Fruit fly (Drosophila melanogaster) whole organism, embryonic: ENCODE data around the gene CG15764.
A peak's percentile ranks its signal among the peaks of the same experiment; 100 is the strongest.

Experiments
- CG10321 ChIP-seq: fragments of 200-800 bp; sonication (Bioruptor generic); IDR thresholded peaks from 2 replicates; pipeline ENCODE4 v1.3.6; 2022; ENCODE audit warnings: missing biosample characterization, missing genetic modification characterization
- CG10366 ChIP-seq: fragments of 200-800 bp; sonication (Bioruptor generic); IDR thresholded peaks from 2 replicates; pipeline ENCODE4 v1.3.6; 2022; ENCODE audit warnings: missing biosample characterization, missing genetic modification characterization
- CG10462 ChIP-seq: fragments of 200-800 bp; sonication (Bioruptor generic); optimal IDR thresholded peaks from 2 replicates; lab custom pipeline; 2016; ENCODE audit warnings: missing biosample characterization, missing genetic modification characterization
- CG11456 ChIP-seq: fragments of 200-800 bp; sonication (Bioruptor generic); IDR thresholded peaks from 3 replicates; pipeline ENCODE4 v1.3.6; 2022; ENCODE audit warnings: missing biosample characterization, missing genetic modification characterization
- CG11695 ChIP-seq: fragments of 200-800 bp; sonication (Bioruptor generic); IDR thresholded peaks from 3 replicates; pipeline ENCODE4 v1.3.6; 2022; ENCODE audit warnings: missing biosample characterization, missing genetic modification characterization
- CG12155 ChIP-seq: fragments of 200-800 bp; sonication (Bioruptor generic); optimal IDR thresholded peaks from 3 replicates; lab custom pipeline; 2016; ENCODE audit warnings: missing biosample characterization, missing genetic modification characterization
- CG12659 ChIP-seq: fragments of 200-800 bp; sonication (Bioruptor generic); optimal IDR thresholded peaks from 3 replicates; lab custom pipeline; 2017; ENCODE audit warnings: mild to moderate bottlenecking, missing biosample characterization, missing genetic modification reagents, missing genetic modification characterization
- CG15696 ChIP-seq: fragments of 200-800 bp; sonication (Bioruptor generic); optimal IDR thresholded peaks from 2 replicates; lab custom pipeline; 2019; ENCODE audit warnings: missing biosample characterization, mild to moderate bottlenecking, missing genetic modification characterization, moderate library complexity
- CG17328 ChIP-seq: fragments of 200-800 bp; sonication (Bioruptor generic); IDR thresholded peaks from 2 replicates; pipeline ENCODE4 v1.3.6; 2022; ENCODE audit warnings: missing biosample characterization, missing genetic modification characterization
- CG17612 ChIP-seq: fragments of 200-800 bp; sonication (Bioruptor generic); IDR thresholded peaks from 2 replicates; pipeline ENCODE4 v1.3.6; 2022; ENCODE audit warnings: missing biosample characterization, missing genetic modification characterization
- CG1832 ChIP-seq: fragments of 200-800 bp; sonication (Bioruptor generic); optimal IDR thresholded peaks from 2 replicates; lab custom pipeline; 2017; ENCODE audit warnings: missing biosample characterization, mild to moderate bottlenecking, missing genetic modification characterization, inconsistent platforms
- CG2202 ChIP-seq: fragments of 200-800 bp; sonication (Bioruptor generic); optimal IDR thresholded peaks from 2 replicates; lab custom pipeline; 2018; ENCODE audit warnings: missing biosample characterization, mild to moderate bottlenecking, missing genetic modification characterization
- CG31365 ChIP-seq: fragments of 200-800 bp; sonication (Bioruptor generic); optimal IDR thresholded peaks from 2 replicates; lab custom pipeline; 2018; ENCODE audit warnings: missing biosample characterization, mild to moderate bottlenecking, missing genetic modification characterization
- CG33213 ChIP-seq: fragments of 200-800 bp; sonication (Bioruptor generic); optimal IDR thresholded peaks from 3 replicates; lab custom pipeline; 2016; ENCODE audit warnings: missing biosample characterization, missing genetic modification characterization
- CG4424 ChIP-seq: fragments of 200-800 bp; sonication (Bioruptor generic); optimal IDR thresholded peaks from 3 replicates; lab custom pipeline; 2016; ENCODE audit warnings: missing biosample characterization, missing genetic modification characterization
- CG7357 ChIP-seq: fragments of 200-800 bp; sonication (Bioruptor generic); IDR thresholded peaks from 3 replicates; pipeline ENCODE4 v1.3.6; 2022; ENCODE audit warnings: missing biosample characterization, missing genetic modification characterization
- CG7745 ChIP-seq: fragments of 200-800 bp; sonication (Bioruptor generic); optimal IDR thresholded peaks from 2 replicates; lab custom pipeline; 2018; ENCODE audit warnings: missing biosample characterization, mild to moderate bottlenecking, missing genetic modification characterization, moderate library complexity
- CG8478 ChIP-seq: fragments of >200 bp; optimal IDR thresholded peaks from 2 replicates; lab custom pipeline; 2018
- Doc2 ChIP-seq: fragments of 200-800 bp; sonication (Bioruptor generic); IDR thresholded peaks from 2 replicates; pipeline ENCODE4 v1.3.6; 2022; ENCODE audit warnings: missing biosample characterization, missing genetic modification characterization
- Fer1 ChIP-seq: fragments of 200-800 bp; sonication (Bioruptor generic); optimal IDR thresholded peaks from 2 replicates; lab custom pipeline; 2017; ENCODE audit warnings: missing biosample characterization, mild to moderate bottlenecking, missing genetic modification characterization
- H2.0 ChIP-seq: fragments of 200-800 bp; sonication (Bioruptor generic); IDR thresholded peaks from 2 replicates; pipeline ENCODE4 v1.3.6; 2022; ENCODE audit warnings: missing biosample characterization, missing genetic modification characterization
- HHEX ChIP-seq: fragments of 200-800 bp; sonication (Bioruptor generic); optimal IDR thresholded peaks from 3 replicates; lab custom pipeline; 2017; ENCODE audit warnings: missing biosample characterization, mild to moderate bottlenecking, missing genetic modification characterization, missing genetic modification reagents
- HmgZ ChIP-seq: fragments of 200-800 bp; sonication (Bioruptor generic); optimal IDR thresholded peaks from 2 replicates; lab custom pipeline; 2018; ENCODE audit warnings: missing biosample characterization, mild to moderate bottlenecking, missing genetic modification characterization
- Hr39 ChIP-seq: fragments of >200 bp; optimal IDR thresholded peaks from 2 replicates; lab custom pipeline; 2017
- Lhr ChIP-seq: fragments of 200-800 bp; sonication (Bioruptor generic); optimal IDR thresholded peaks from 3 replicates; lab custom pipeline; 2017; ENCODE audit warnings: mild to moderate bottlenecking, missing biosample characterization, missing genetic modification reagents, missing genetic modification characterization
- MBD-R2 ChIP-seq: fragments of 200-800 bp; sonication (Bioruptor generic); IDR thresholded peaks from 2 replicates; pipeline ENCODE4 v1.3.6; 2022; ENCODE audit warnings: missing biosample characterization, missing genetic modification characterization
- Mad ChIP-seq: fragments of 200-800 bp; sonication (Bioruptor generic); optimal IDR thresholded peaks from 2 replicates; lab custom pipeline; 2016; ENCODE audit warnings: missing biosample characterization, missing genetic modification characterization
- Oli ChIP-seq: fragments of 200-800 bp; sonication (Bioruptor generic); optimal IDR thresholded peaks from 2 replicates; lab custom pipeline; 2018; ENCODE audit warnings: missing biosample characterization, mild to moderate bottlenecking, missing genetic modification characterization, moderate library complexity
- PHDP ChIP-seq: fragments of 200-800 bp; sonication (Bioruptor generic); optimal IDR thresholded peaks from 3 replicates; lab custom pipeline; 2018; ENCODE audit warnings: missing biosample characterization, mild to moderate bottlenecking, missing genetic modification characterization, moderate library complexity
- Ptx1 ChIP-seq: fragments of 200-800 bp; sonication (Bioruptor generic); IDR thresholded peaks from 2 replicates; pipeline ENCODE4 v1.3.6; 2022; ENCODE audit warnings: missing biosample characterization, missing genetic modification characterization
- Spps ChIP-seq: fragments of 200-800 bp; sonication (Bioruptor generic); optimal IDR thresholded peaks from 2 replicates; lab custom pipeline; 2018; ENCODE audit warnings: missing biosample characterization, mild to moderate bottlenecking, missing genetic modification characterization
- Tbp ChIP-seq: fragments of >200 bp; optimal IDR thresholded peaks from 2 replicates; lab custom pipeline; 2018; ENCODE audit warnings: missing biosample characterization, missing genetic modification characterization
- ac ChIP-seq: fragments of 200-800 bp; sonication (Bioruptor generic); optimal IDR thresholded peaks from 3 replicates; lab custom pipeline; 2017; ENCODE audit warnings: missing biosample characterization, mild to moderate bottlenecking, missing genetic modification characterization
- da ChIP-seq: fragments of 200-800 bp; sonication (Bioruptor generic); optimal IDR thresholded peaks from 2 replicates; lab custom pipeline; 2016; ENCODE audit warnings: missing biosample characterization, missing genetic modification characterization
- dmrt11E ChIP-seq: fragments of 200-800 bp; sonication (Bioruptor generic); optimal IDR thresholded peaks from 3 replicates; lab custom pipeline; 2018; ENCODE audit warnings: missing biosample characterization, mild to moderate bottlenecking, missing genetic modification characterization, moderate library complexity
- exex ChIP-seq: fragments of 200-800 bp; sonication (Bioruptor generic); optimal IDR thresholded peaks from 4 replicates; lab custom pipeline; 2018; ENCODE audit warnings: missing biosample characterization, mild to moderate bottlenecking, missing genetic modification characterization, moderate library complexity
- fd3F ChIP-seq: fragments of 200-800 bp; sonication (Bioruptor generic); optimal IDR thresholded peaks from 2 replicates; lab custom pipeline; 2018; ENCODE audit warnings: missing biosample characterization, mild to moderate bottlenecking, missing genetic modification characterization, moderate library complexity
- gcm ChIP-seq: fragments of 200-800 bp; sonication (Bioruptor generic); optimal IDR thresholded peaks from 2 replicates; lab custom pipeline; 2019; ENCODE audit warnings: missing biosample characterization, mild to moderate bottlenecking, missing genetic modification characterization, moderate library complexity
- gt ChIP-seq: fragments of 200-800 bp; sonication (Bioruptor generic); IDR thresholded peaks from 2 replicates; pipeline ENCODE4 v1.3.6; 2022; ENCODE audit warnings: missing biosample characterization, missing genetic modification characterization
- h ChIP-seq: fragments of >200 bp; optimal IDR thresholded peaks from 2 replicates; lab custom pipeline; 2017
- her ChIP-seq: fragments of 200-800 bp; sonication (Bioruptor generic); optimal IDR thresholded peaks from 2 replicates; lab custom pipeline; 2016; ENCODE audit warnings: missing biosample characterization, missing genetic modification characterization
- inv ChIP-seq: fragments of 200-800 bp; sonication (Bioruptor generic); IDR thresholded peaks from 2 replicates; pipeline ENCODE4 v1.3.6; 2022; ENCODE audit warnings: missing biosample characterization, missing genetic modification characterization; ENCODE audit not compliant: partially characterized antibody
- jigr1 ChIP-seq: fragments of 200-800 bp; sonication (Bioruptor generic); IDR thresholded peaks from 3 replicates; pipeline ENCODE4 v1.3.6; 2022; ENCODE audit warnings: missing biosample characterization, missing genetic modification characterization
- kah ChIP-seq: fragments of 200-800 bp; sonication (Bioruptor generic); optimal IDR thresholded peaks from 2 replicates; lab custom pipeline; 2018; ENCODE audit warnings: missing biosample characterization, mild to moderate bottlenecking, missing genetic modification characterization
- klu ChIP-seq: fragments of 200-800 bp; sonication (Bioruptor generic); IDR thresholded peaks from 2 replicates; pipeline ENCODE4 v1.3.6; 2022; ENCODE audit warnings: missing biosample characterization, missing genetic modification characterization
- knrl ChIP-seq: fragments of 200-800 bp; sonication (Bioruptor generic); IDR thresholded peaks from 3 replicates; pipeline ENCODE4 v1.3.6; 2022; ENCODE audit warnings: missing biosample characterization, missing genetic modification characterization; ENCODE audit not compliant: partially characterized antibody
- phol ChIP-seq: fragments of 200-800 bp; sonication (Bioruptor generic); optimal IDR thresholded peaks from 3 replicates; lab custom pipeline; 2018; ENCODE audit warnings: missing biosample characterization, mild to moderate bottlenecking, missing genetic modification characterization, moderate library complexity
- pita ChIP-seq: fragments of 200-800 bp; sonication (Bioruptor generic); optimal IDR thresholded peaks from 2 replicates; lab custom pipeline; 2017; ENCODE audit warnings: missing biosample characterization, mild to moderate bottlenecking, missing genetic modification characterization
- psq ChIP-seq: fragments of 200-800 bp; sonication (Bioruptor generic); optimal IDR thresholded peaks from 2 replicates; lab custom pipeline; 2017; ENCODE audit warnings: missing biosample characterization, missing genetic modification characterization
- sqz ChIP-seq: fragments of 200-800 bp; sonication (Bioruptor generic); optimal IDR thresholded peaks from 3 replicates; lab custom pipeline; 2018; ENCODE audit warnings: missing biosample characterization, mild to moderate bottlenecking, missing genetic modification characterization
- tap ChIP-seq: fragments of 200-800 bp; optimal IDR thresholded peaks from 3 replicates; lab custom pipeline; 2019; ENCODE audit warnings: missing biosample characterization, mild to moderate bottlenecking, missing genetic modification characterization, moderate library complexity

Gene CG15764

DNA sequence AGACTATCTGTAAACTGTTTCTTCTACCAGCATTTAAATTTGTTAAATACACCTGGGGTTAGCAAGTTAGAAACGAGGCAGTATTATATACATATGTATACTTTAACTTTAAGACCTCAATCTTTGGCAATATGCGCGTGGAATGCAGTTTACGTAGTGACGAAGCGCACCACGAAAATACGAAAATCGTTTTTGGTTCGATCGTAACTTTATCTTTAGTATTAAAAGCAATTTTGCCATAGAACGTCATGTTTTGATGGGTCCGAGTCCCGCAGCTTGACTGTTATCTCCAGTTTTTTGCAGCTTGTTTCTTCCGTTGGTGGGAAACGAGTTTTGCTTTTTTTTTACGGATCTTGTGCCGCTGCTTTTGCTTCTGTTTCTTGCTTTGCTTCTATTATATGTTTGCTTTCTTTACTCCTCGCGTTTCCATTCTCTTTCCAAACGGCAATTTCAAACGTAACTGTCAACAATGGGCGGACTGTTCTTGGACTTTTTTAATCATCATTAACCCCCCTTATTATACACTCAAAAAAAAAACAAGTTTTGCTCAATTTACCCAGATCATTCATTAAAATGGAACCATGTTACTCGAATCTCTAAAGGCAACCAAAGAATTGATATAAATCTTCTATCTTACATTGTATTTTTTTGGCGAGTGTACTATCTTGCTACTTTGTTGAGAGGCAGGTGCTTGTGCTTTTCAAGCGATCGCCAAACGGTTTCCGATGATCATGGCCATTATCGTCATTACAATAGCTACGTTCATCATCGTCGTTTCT lies 23.0 kb downstream of the CG15764 start (continued):
- TF ChIP-seq CG7745 (tag; lab: Kevin White, UChicago) (no peak), CG17612 (GFP tag; lab: Robert Waterston, UW) (no peak), Mad (GFP tag; lab: Kevin White, UChicago) (no peak), psq (no peak), CG2202 (no peak), CG4424 (no peak), Lhr (no peak), CG12155 (GFP tag; lab: Kevin White, UChicago) (peak; percentile 50), her (GFP tag; lab: Kevin White, UChicago) (peak; percentile 38), PHDP (tag; lab: Kevin White, UChicago) (peak; percentile 45), klu (GFP tag; lab: Robert Waterston, UW) (0 out of 2 replicates have a peak, but pooled peaks have one; percentile 17), MBD-R2 (GFP tag; lab: Robert Waterston, UW) (no peak; the same call in 1 of the 2 replicates), CG1832 (GFP tag; lab: Kevin White, UChicago) (no peak), CG12659 (peak; percentile 21), HHEX (GFP tag; lab: Kevin White, UChicago) (no peak), CG33213 (peak; percentile 14), HmgZ (tag; lab: Kevin White, UChicago) (peak; percentile 59), CG8478 (no peak), CG11695 (0 out of 3 replicates have a peak, but pooled peaks have one; percentile 28), H2.0 (GFP tag; lab: Robert Waterston, UW) (peak; percentile 32; the same call in 1 of the 2 replicates), inv (no peak), gt (GFP tag; lab: Robert Waterston, UW) (no peak), da (GFP tag; lab: Kevin White, UChicago) (no peak), CG7357 (GFP tag; lab: Robert Waterston, UW) (no peak), ac (GFP tag; lab: Kevin White, UChicago) (no peak), Spps (tag; lab: Kevin White, UChicago) (no peak), Tbp (GFP tag; lab: Kevin White, UChicago) (no peak), h (lab: Kevin White, UChicago) (no peak), phol (peak; percentile 8), CG10321 (no peak), Hr39 (lab: Kevin White, UChicago) (no peak), CG31365 (tag; lab: Kevin White, UChicago) (no peak), dmrt11E (tag; lab: Kevin White, UChicago) (no peak), sqz (GFP tag; lab: Kevin White, UChicago) (peak; percentile 13), fd3F (GFP tag; lab: Kevin White, UChicago) (peak; percentile 8), CG11456 (GFP tag; lab: Robert Waterston, UW) (peak; percentile 61; the same call in 1 of the 3 replicates), CG17328 (GFP tag; lab: Robert Waterston, UW) (peak; percentile 39; the same call in 1 of the 2 replicates), CG10366 (peak; percentile 38; the same call in 1 of the 2 replicates), CG10462 (GFP tag; lab: Kevin White, UChicago) (no peak), CG15696 (no peak), kah (GFP tag; lab: Kevin White, UChicago) (no peak), Oli (tag; lab: Kevin White, UChicago) (no peak), jigr1 (GFP tag; lab: Robert Waterston, UW) (no peak), gcm (no peak), Doc2 (GFP tag; lab: Robert Waterston, UW) (no peak), knrl (GFP tag; lab: Robert Waterston, UW) (no peak), Fer1 (GFP tag; lab: Kevin White, UChicago) (no peak), tap (tag; lab: Kevin White, UChicago) (no peak), pita (GFP tag; lab: Kevin White, UChicago) (no peak), exex (peak; percentile 10), Ptx1 (no peak)
